Worm (Caenorhabditis elegans): ENCODE results near the gene col-98.

The col-98 gene

ce11 chrIII:12978473-12979174 lies 40.2 kb upstream of the col-98 start, which contains the start of the genes ubq-2 and frg-1 (continued):
- TF ChIP-seq hif-1 (tag; optimal IDR thresholded peaks at IDR 0.05) (peak in 1 of 2 experiments; percentile 64), nhr-11 (tag; optimal IDR thresholded peaks at IDR 0.05) (peak; percentile 86), ctbp-1 (GFP tag; IDR thresholded peaks at IDR 0.05) (peak; percentile 74), hlh-11 (tag; optimal IDR thresholded peaks at IDR 0.05) (peak; percentile 77), daf-8 (GFP tag; IDR thresholded peaks at IDR 0.05) (no peak), saeg-2 (GFP tag; IDR thresholded peaks at IDR 0.05) (no peak), aha-1 (tag) (peak; percentile 54), mdl-1 (tag; optimal IDR thresholded peaks at IDR 0.05) (peak in 1 of 2 experiments; percentile 32), ama-1 (optimal IDR thresholded peaks at IDR 0.05) (peak; percentile 57), rbr-2 (tag; optimal IDR thresholded peaks at IDR 0.05) (peak; percentile 79), T20F7.1 (GFP tag; optimal IDR thresholded peaks at IDR 0.05) (no peak), nhr-41 (GFP tag; IDR thresholded peaks at IDR 0.05) (no peak), daf-12 (tag; optimal IDR thresholded peaks at IDR 0.05) (no peak), spr-3 (GFP tag; optimal IDR thresholded peaks at IDR 0.05) (peak; percentile 39), lin-38 (GFP tag; IDR thresholded peaks at IDR 0.05) (peak; percentile 88), egl-43 (GFP tag; IDR thresholded peaks at IDR 0.05) (peak; percentile 51; the same call in 1 of the 2 replicates), dve-1 (tag; optimal IDR thresholded peaks at IDR 0.05; ENCODE audit: insufficient read depth) (peak; percentile 91), nhr-25 (tag; optimal IDR thresholded peaks at IDR 0.05; ENCODE audit: borderline replicate concordance, insufficient read depth) (peak; percentile 21), mxl-3 (GFP tag; optimal IDR thresholded peaks at IDR 0.05) (no peak), nhr-28 (tag; optimal IDR thresholded peaks at IDR 0.05) (peak; percentile 57), fkh-10 (GFP tag; optimal IDR thresholded peaks at IDR 0.05) (no peak), ceh-82 (tag; optimal IDR thresholded peaks at IDR 0.05) (no peak), hmg-1.1 (GFP tag; IDR thresholded peaks at IDR 0.05) (peak; percentile 83), ceh-32 (tag; optimal IDR thresholded peaks at IDR 0.05; ENCODE audit: poor library complexity) (no peak), tra-1 (GFP tag; IDR thresholded peaks at IDR 0.05) (no peak; the same call in 1 of the 2 replicates), zfp-3 (GFP tag; conservative IDR thresholded peaks at IDR 0.05) (0 out of 2 replicates have a peak, but pooled peaks have one; percentile 21), php-3 (GFP tag; IDR thresholded peaks at IDR 0.05) (no peak), F37D6.2 (tag; optimal IDR thresholded peaks at IDR 0.05) (peak; percentile 81), lin-39 (tag; optimal IDR thresholded peaks at IDR 0.05) (no peak), tag-97 (GFP tag; IDR thresholded peaks at IDR 0.05) (no peak), unc-62 (GFP tag; optimal IDR thresholded peaks at IDR 0.05 in 1 of 2) (peak in 1 of 2 experiments; percentile 57), unc-62 (tag; optimal IDR thresholded peaks at IDR 0.05) (no peak), F44E2.7 (GFP tag; IDR thresholded peaks at IDR 0.05) (no peak), nhr-77 (tag; optimal IDR thresholded peaks at IDR 0.05) (peak; percentile 59), ceh-44 (GFP tag; IDR thresholded peaks at IDR 0.05) (0 out of 2 replicates have a peak, but pooled peaks have one; percentile 37), nhr-10 (tag; optimal IDR thresholded peaks at IDR 0.05) (no peak), mes-2 (tag; optimal IDR thresholded peaks at IDR 0.05; ENCODE audit: poor library complexity, severe bottlenecking) (peak; percentile 93), mep-1 (tag; optimal IDR thresholded peaks at IDR 0.05) (peak; percentile 96), vab-7 (GFP tag; IDR thresholded peaks at IDR 0.05) (no peak), dmd-6 (GFP tag; IDR thresholded peaks at IDR 0.05) (peak; percentile 67), attf-4 (tag; optimal IDR thresholded peaks at IDR 0.05) (no peak), ceh-20 (GFP tag; IDR thresholded peaks at IDR 0.05) (peak; percentile 76), hlh-30 (tag; optimal IDR thresholded peaks at IDR 0.05; ENCODE audit: insufficient read depth) (peak; percentile 74), ceh-62 (tag; optimal IDR thresholded peaks at IDR 0.05) (no peak), F10B5.3 (tag; optimal IDR thresholded peaks at IDR 0.05) (peak; percentile 2), spr-1 (tag; optimal IDR thresholded peaks at IDR 0.05) (peak; percentile 69), zfp-2 (tag; optimal IDR thresholded peaks at IDR 0.05) (peak; percentile 43), ztf-7 (tag; optimal IDR thresholded peaks at IDR 0.05) (peak; percentile 79), D1046.2 (GFP tag; IDR thresholded peaks at IDR 0.05) (no peak), Y105C5A.15 (GFP tag; IDR thresholded peaks at IDR 0.05) (no peak)

Measured in whole organism, L4 larva.